Worm (Caenorhabditis elegans) whole organism, L3 larva: ENCODE measurements around the gene idpc-2.

Source experiments
- ama-1 ChIP-seq: fragments of 150-350 bp; optimal IDR thresholded peaks from 2 replicates; lab custom pipeline; 2018
- ceh-16 ChIP-seq: sonication (generic microtip); optimal IDR thresholded peaks from 2 replicates; lab custom pipeline; 2017; ENCODE audit warnings: missing biosample characterization, missing genetic modification characterization
- elt-3 ChIP-seq, 3 experiments: fragments of 150-350 bp in 1 of 3; sonication (generic microtip) in 2 of 3; optimal IDR thresholded peaks; 2 replicates in 2 of 3; 4 replicates in 1 of 3; lab custom pipeline; 2014 to 2017; ENCODE audit warnings: missing biosample characterization in 3 of 3, missing genetic modification characterization in 3 of 3
- fos-1 ChIP-seq: fragments of 150-350 bp; optimal IDR thresholded peaks from 2 replicates; lab custom pipeline; 2014; ENCODE audit warnings: missing biosample characterization, missing genetic modification characterization
- lin-39 ChIP-seq: fragments of 150-350 bp; optimal IDR thresholded peaks from 2 replicates; lab custom pipeline; 2018; ENCODE audit warnings: missing biosample characterization, missing genetic modification reagents, missing genetic modification characterization
- mdl-1 ChIP-seq: fragments of 150-350 bp; optimal IDR thresholded peaks from 2 replicates; lab custom pipeline; 2014; ENCODE audit warnings: missing biosample characterization, missing genetic modification characterization
- nhr-11 ChIP-seq: fragments of 150-350 bp; optimal IDR thresholded peaks from 2 replicates; lab custom pipeline; 2014; ENCODE audit warnings: missing biosample characterization, missing genetic modification characterization
- pha-4 ChIP-seq: fragments of 150-350 bp; optimal IDR thresholded peaks from 2 replicates; lab custom pipeline; 2014; ENCODE audit warnings: missing biosample characterization, missing genetic modification reagents, missing genetic modification characterization
- pqm-1 ChIP-seq: fragments of 150-350 bp; optimal IDR thresholded peaks from 2 replicates; lab custom pipeline; 2017; ENCODE audit warnings: missing biosample characterization, missing genetic modification characterization, inconsistent platforms
- unc-39 ChIP-seq: sonication (generic microtip); optimal IDR thresholded peaks from 4 replicates; lab custom pipeline; 2017; ENCODE audit warnings: missing biosample characterization, missing genetic modification characterization
- unc-62 ChIP-seq: fragments of 150-350 bp; sonication (generic microtip); optimal IDR thresholded peaks from 4 replicates; lab custom pipeline; 2014; ENCODE audit warnings: missing biosample characterization, missing genetic modification reagents, missing genetic modification characterization
- zag-1 ChIP-seq: fragments of 150-350 bp; optimal IDR thresholded peaks from 2 replicates; lab custom pipeline; 2014; ENCODE audit warnings: missing biosample characterization, missing genetic modification characterization
- ztf-11 ChIP-seq: fragments of 150-350 bp; optimal IDR thresholded peaks from 2 replicates; lab custom pipeline; 2014; ENCODE audit warnings: missing biosample characterization, missing genetic modification characterization

DNA sequence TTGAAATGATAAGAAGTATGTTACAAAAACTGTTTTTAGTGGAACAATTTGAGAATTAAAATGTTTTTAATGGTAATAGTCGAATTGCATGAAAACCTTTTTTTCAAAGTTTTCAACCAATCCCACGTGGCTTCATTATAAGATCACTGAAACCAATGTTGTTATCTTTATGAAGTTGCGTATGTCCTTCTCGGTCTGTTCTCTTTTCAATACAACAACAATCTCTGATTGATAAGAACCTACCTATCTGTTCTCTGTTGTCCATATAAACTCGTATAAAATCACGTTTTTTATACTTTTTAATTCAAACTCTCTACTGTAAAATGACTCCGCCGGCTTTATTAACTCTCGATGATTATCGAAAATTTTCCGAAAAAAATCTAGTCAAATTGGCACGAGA, 17.8 kb downstream of the idpc-2 start, which contains the start of gene F41E6.5:
- TF ChIP-seq mdl-1 (tag; lab: Kevin White, UChicago) (no peak), unc-39 (tag; lab: Kevin White, UChicago) (no peak), nhr-11 (tag; lab: Kevin White, UChicago) (no peak), lin-39 (tag; lab: Kevin White, UChicago) (no peak), unc-62 (GFP tag; lab: Kevin White, UChicago) (no peak), pha-4 (tag; lab: Kevin White, UChicago) (peak; percentile 53), zag-1 (tag; lab: Kevin White, UChicago) (no peak), ceh-16 (no peak), ztf-11 (no peak), ama-1 (lab: Kevin White, UChicago) (no peak), fos-1 (tag; lab: Kevin White, UChicago) (no peak), elt-3 (tag; optimal IDR thresholded peaks at IDR 0.05; lab: Kevin White, UChicago) (no peak), pqm-1 (tag; lab: Kevin White, UChicago) (peak; percentile 82)
